Fruit fly (Drosophila melanogaster): ENCODE measurements around the gene Gcn5.

Gene Gcn5

dm6 chr3L:12559273-12559672 is 35.5 kb upstream of the Gcn5 start (continued):
- TF ChIP-seq Myc (optimal IDR thresholded peaks at IDR 0.05) (no peak), foxo (GFP tag; optimal IDR thresholded peaks at IDR 0.05) (peak in 1 of 2 experiments; percentile 1)

- peak; percentile 54 for TF ChIP-seq HLH106 (tag; optimal IDR thresholded peaks at IDR 0.05)
- TF ChIP-seq Hnf4 (GFP tag; optimal IDR thresholded peaks at IDR 0.05) = peak; percentile 39
- TF ChIP-seq rgr (GFP tag; optimal IDR thresholded peaks at IDR 0.05) = peak; percentile 71
- no peak for TF ChIP-seq Hr83 (GFP tag; optimal IDR thresholded peaks at IDR 0.05; ENCODE audit: poor library complexity, severe bottlenecking)
- TF ChIP-seq ey (GFP tag; optimal IDR thresholded peaks at IDR 0.05) = peak; percentile 80
- TF ChIP-seq brk (GFP tag; optimal IDR thresholded peaks at IDR 0.05) = peak; percentile 58
- TF ChIP-seq tai (GFP tag; optimal IDR thresholded peaks at IDR 0.05) = no peak
- TF ChIP-seq woc (GFP tag; optimal IDR thresholded peaks at IDR 0.05) = peak; percentile 43
- no peak for TF ChIP-seq sage (GFP tag; optimal IDR thresholded peaks at IDR 0.05)
- TF ChIP-seq Jra (GFP tag; optimal IDR thresholded peaks at IDR 0.05) = peak; percentile 28
- peak; percentile 77 for TF ChIP-seq h (GFP tag; optimal IDR thresholded peaks at IDR 0.05)
- TF ChIP-seq jim (GFP tag; optimal IDR thresholded peaks at IDR 0.05) = no peak
- no peak for TF ChIP-seq usp (GFP tag; optimal IDR thresholded peaks at IDR 0.05)
- no peak for TF ChIP-seq GATAd (GFP tag; optimal IDR thresholded peaks at IDR 0.05)
- TF ChIP-seq Sp1 (GFP tag; optimal IDR thresholded peaks at IDR 0.05) = peak; percentile 66
- no peak for TF ChIP-seq CG32264 (GFP tag; optimal IDR thresholded peaks at IDR 0.05)
- peak; percentile 73 for TF ChIP-seq fru (GFP tag; optimal IDR thresholded peaks at IDR 0.05)
- TF ChIP-seq foxo (GFP tag; optimal IDR thresholded peaks at IDR 0.05) = peak in 1 of 2 experiments; percentile 66
- no peak for TF ChIP-seq lola (GFP tag; optimal IDR thresholded peaks at IDR 0.05)
- peak; percentile 41 for TF ChIP-seq CG9705 (GFP tag; optimal IDR thresholded peaks at IDR 0.05)
- no peak for TF ChIP-seq Myc (optimal IDR thresholded peaks at IDR 0.05)
- no peak for TF ChIP-seq N (GFP tag; optimal IDR thresholded peaks at IDR 0.05)
- TF ChIP-seq psq (GFP tag; optimal IDR thresholded peaks at IDR 0.05) = peak; percentile 59
- peak; percentile 68 for TF ChIP-seq OdsH (GFP tag; optimal IDR thresholded peaks at IDR 0.05)
- peak; percentile 69 for TF ChIP-seq dmrt93B (GFP tag; optimal IDR thresholded peaks at IDR 0.05)
- peak; percentile 62 for TF ChIP-seq br (GFP tag; optimal IDR thresholded peaks at IDR 0.05)
- TF ChIP-seq Dif (GFP tag; optimal IDR thresholded peaks at IDR 0.05; ENCODE audit: partially characterized antibody) = no peak
Observed at dm6 chr3L:12557736-12558135, 33.9 kb upstream of the Gcn5 start.

- TF ChIP-seq Dif (GFP tag; optimal IDR thresholded peaks at IDR 0.05; ENCODE audit: partially characterized antibody) (no peak), CrebA (GFP tag; optimal IDR thresholded peaks at IDR 0.05; ENCODE audit: borderline replicate concordance) (peak; percentile 26), sv (GFP tag; optimal IDR thresholded peaks at IDR 0.05) (no peak), HLH106 (tag; optimal IDR thresholded peaks at IDR 0.05) (peak; percentile 77), tai (GFP tag; optimal IDR thresholded peaks at IDR 0.05) (peak; percentile 49), Mio (GFP tag; optimal IDR thresholded peaks at IDR 0.05) (no peak), Dfd (GFP tag; optimal IDR thresholded peaks at IDR 0.05) (no peak), usp (GFP tag; optimal IDR thresholded peaks at IDR 0.05) (no peak), Jra (GFP tag; optimal IDR thresholded peaks at IDR 0.05) (peak; percentile 58), brk (GFP tag; optimal IDR thresholded peaks at IDR 0.05) (peak; percentile 66), jim (GFP tag; optimal IDR thresholded peaks at IDR 0.05) (no peak), Hr83 (GFP tag; optimal IDR thresholded peaks at IDR 0.05; ENCODE audit: poor library complexity, severe bottlenecking) (no peak), woc (GFP tag; optimal IDR thresholded peaks at IDR 0.05) (peak; percentile 71), rgr (GFP tag; optimal IDR thresholded peaks at IDR 0.05) (peak; percentile 80), OdsH (GFP tag; optimal IDR thresholded peaks at IDR 0.05) (peak; percentile 79), Sp1 (GFP tag; optimal IDR thresholded peaks at IDR 0.05) (peak; percentile 73), br (GFP tag; optimal IDR thresholded peaks at IDR 0.05) (peak; percentile 84), CG32264 (GFP tag; optimal IDR thresholded peaks at IDR 0.05) (peak; percentile 63), N (GFP tag; optimal IDR thresholded peaks at IDR 0.05) (no peak), foxo (GFP tag; optimal IDR thresholded peaks at IDR 0.05) (peak; percentile 52 to 80), fru (GFP tag; optimal IDR thresholded peaks at IDR 0.05) (peak; percentile 85), Vsx2 (GFP tag; optimal IDR thresholded peaks at IDR 0.05; ENCODE audit: partially characterized antibody) (no peak), dsf (GFP tag; optimal IDR thresholded peaks at IDR 0.05; ENCODE audit: borderline replicate concordance) (no peak), Hnf4 (GFP tag; optimal IDR thresholded peaks at IDR 0.05) (peak; percentile 79), CG9705 (GFP tag; optimal IDR thresholded peaks at IDR 0.05) (peak; percentile 8), GATAd (GFP tag; optimal IDR thresholded peaks at IDR 0.05) (no peak), dl (GFP tag; optimal IDR thresholded peaks at IDR 0.05; ENCODE audit: insufficient read depth in 1 of 2, partially characterized antibody in 2 of 2) (no peak), Rel (GFP tag; optimal IDR thresholded peaks at IDR 0.05) (no peak), Rel (tag; optimal IDR thresholded peaks at IDR 0.05) (no peak), lola (GFP tag; optimal IDR thresholded peaks at IDR 0.05) (no peak), h (GFP tag; optimal IDR thresholded peaks at IDR 0.05) (peak; percentile 87), sage (GFP tag; optimal IDR thresholded peaks at IDR 0.05) (peak; percentile 72), Hr78 (GFP tag; optimal IDR thresholded peaks at IDR 0.05) (no peak), psq (GFP tag; optimal IDR thresholded peaks at IDR 0.05) (peak; percentile 71), Myc (optimal IDR thresholded peaks at IDR 0.05) (no peak), dmrt93B (GFP tag; optimal IDR thresholded peaks at IDR 0.05) (peak; percentile 58), pan (optimal IDR thresholded peaks at IDR 0.05) (no peak), ey (GFP tag; optimal IDR thresholded peaks at IDR 0.05) (peak; percentile 81), Abd-B (GFP tag; optimal IDR thresholded peaks at IDR 0.05) (no peak)
Observed at dm6 chr3L:12551671-12552070, 27.9 kb upstream of the Gcn5 start.

Data from whole organism, wandering third instar larva.